Worm (Caenorhabditis elegans): ENCODE results near the gene C39D10.8.

The C39D10.8 gene

DNA sequence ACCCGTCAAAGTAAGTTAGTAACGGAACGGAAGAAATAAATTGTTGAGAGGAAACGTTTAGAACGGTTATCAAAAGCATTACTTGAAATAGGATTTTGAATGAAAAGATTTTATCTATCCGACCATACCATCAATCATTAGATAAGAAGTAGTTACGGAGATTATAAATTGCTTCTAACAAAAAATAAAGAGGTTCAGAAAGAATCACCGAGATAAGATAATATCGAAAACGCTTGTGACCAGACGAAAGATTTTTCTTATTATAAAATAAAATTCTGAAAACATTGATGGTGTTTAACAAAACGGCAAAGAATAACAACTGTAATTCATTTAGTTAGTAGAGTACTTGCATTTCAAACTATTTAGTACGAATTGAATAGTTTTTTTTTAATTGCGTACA is at the start of gene C39D10.8:
Gene C39D10.8 (minus strand): TSS at position 101 of the 400 bp plus-strand sequence.
- no peak for TF ChIP-seq nhr-67 (tag; optimal IDR thresholded peaks at IDR 0.05)
- no peak for TF ChIP-seq nhr-28 (tag; optimal IDR thresholded peaks at IDR 0.05)
- TF ChIP-seq elt-1 (tag; optimal IDR thresholded peaks at IDR 0.05): peak; percentile 48
- peak in 1 of 3 experiments; percentile 6 for TF ChIP-seq elt-3 (tag; optimal IDR thresholded peaks at IDR 0.05)
- no peak for TF ChIP-seq tbx-2 (tag; optimal IDR thresholded peaks at IDR 0.05)
- TF ChIP-seq jun-1 (tag; optimal IDR thresholded peaks at IDR 0.05): no peak
- TF ChIP-seq ceh-16 (tag; optimal IDR thresholded peaks at IDR 0.05): no peak
- TF ChIP-seq ceh-28 (tag; optimal IDR thresholded peaks at IDR 0.05): peak; percentile 53
- no peak for TF ChIP-seq elt-2 (tag; optimal IDR thresholded peaks at IDR 0.05)
- TF ChIP-seq nhr-43 (tag; optimal IDR thresholded peaks at IDR 0.05; ENCODE audit: poor library complexity, severe bottlenecking): no peak
- TF ChIP-seq lsy-12 (tag; optimal IDR thresholded peaks at IDR 0.05): no peak
- no peak for TF ChIP-seq nhr-76 (tag; optimal IDR thresholded peaks at IDR 0.05)
- no peak for TF ChIP-seq nhr-25 (tag; optimal IDR thresholded peaks at IDR 0.05)
- no peak for TF ChIP-seq nhr-11 (tag; optimal IDR thresholded peaks at IDR 0.05)
- TF ChIP-seq nfya-1 (tag; optimal IDR thresholded peaks at IDR 0.05; ENCODE audit: insufficient read depth): no peak

DNA sequence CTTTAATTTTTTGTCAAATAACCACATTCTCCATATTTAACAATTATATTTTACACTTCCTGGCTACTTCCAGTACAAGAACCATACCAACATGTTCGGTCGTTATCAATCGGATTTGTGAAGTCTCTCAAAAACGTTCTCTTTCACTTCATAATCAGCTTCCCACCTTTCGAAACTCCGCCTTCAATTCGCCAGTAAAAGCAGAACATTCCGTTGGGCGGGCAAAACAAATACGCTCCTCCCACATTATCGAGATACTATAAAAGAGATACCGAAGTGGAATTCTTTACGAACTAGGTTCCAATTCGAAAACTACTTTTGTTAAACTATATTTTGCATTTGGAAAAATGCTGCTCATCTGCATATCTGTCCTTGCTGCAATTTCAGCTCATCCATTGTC is 49.7 kb upstream of the C39D10.8 start, which contains the start of gene zig-3:
Gene zig-3 (plus strand): TSS at position 301 of the 400 bp plus-strand sequence.
- no peak for TF ChIP-seq lsy-12 (tag; optimal IDR thresholded peaks at IDR 0.05)
- TF ChIP-seq sea-2 (GFP tag; optimal IDR thresholded peaks at IDR 0.05): no peak
- no peak for TF ChIP-seq ztf-4 (tag; optimal IDR thresholded peaks at IDR 0.05)
- no peak for TF ChIP-seq nhr-11 (tag; optimal IDR thresholded peaks at IDR 0.05)
- TF ChIP-seq egl-27 (tag; optimal IDR thresholded peaks at IDR 0.05): no peak
- TF ChIP-seq lin-39 (tag; optimal IDR thresholded peaks at IDR 0.05): no peak
- no peak for TF ChIP-seq nhr-76 (tag; optimal IDR thresholded peaks at IDR 0.05)
- no peak for TF ChIP-seq mdl-1 (tag; optimal IDR thresholded peaks at IDR 0.05)
- no peak for TF ChIP-seq nhr-43 (tag; optimal IDR thresholded peaks at IDR 0.05; ENCODE audit: poor library complexity, severe bottlenecking)
- TF ChIP-seq eor-1 (tag; optimal IDR thresholded peaks at IDR 0.05): no peak
- no peak for TF ChIP-seq nhr-23 (tag; optimal IDR thresholded peaks at IDR 0.05)
- TF ChIP-seq pha-4 (tag; optimal IDR thresholded peaks at IDR 0.05): no peak
- TF ChIP-seq fkh-2 (tag; optimal IDR thresholded peaks at IDR 0.05): no peak
- no peak for TF ChIP-seq nhr-25 (tag; optimal IDR thresholded peaks at IDR 0.05)
- TF ChIP-seq ceh-28 (tag; optimal IDR thresholded peaks at IDR 0.05): no peak
- TF ChIP-seq nhr-28 (tag; optimal IDR thresholded peaks at IDR 0.05): no peak

ce11 chrX:7925134-7925533 is 44.4 kb upstream of the C39D10.8 start, which contains the start of gene zig-4:
zig-4 (plus strand) TSS chrX:7925434.
- no peak for TF ChIP-seq eor-1 (tag; optimal IDR thresholded peaks at IDR 0.05)
- no peak for TF ChIP-seq nhr-76 (tag; optimal IDR thresholded peaks at IDR 0.05)
- TF ChIP-seq elt-2 (tag; optimal IDR thresholded peaks at IDR 0.05): no peak
- no peak for TF ChIP-seq nhr-25 (tag; optimal IDR thresholded peaks at IDR 0.05)
- TF ChIP-seq fkh-2 (tag; optimal IDR thresholded peaks at IDR 0.05): no peak
- TF ChIP-seq zag-1 (tag; optimal IDR thresholded peaks at IDR 0.05): no peak
- no peak for TF ChIP-seq egl-27 (tag; optimal IDR thresholded peaks at IDR 0.05)
- TF ChIP-seq tbx-2 (tag; optimal IDR thresholded peaks at IDR 0.05): no peak
- TF ChIP-seq nhr-23 (tag; optimal IDR thresholded peaks at IDR 0.05): no peak
- no peak for TF ChIP-seq mml-1 (tag; optimal IDR thresholded peaks at IDR 0.05)
- TF ChIP-seq jun-1 (tag; optimal IDR thresholded peaks at IDR 0.05): no peak
- no peak for TF ChIP-seq unc-62 (GFP tag; optimal IDR thresholded peaks at IDR 0.05)
- no peak for TF ChIP-seq nhr-77 (tag; optimal IDR thresholded peaks at IDR 0.05)
- no peak for TF ChIP-seq nhr-237 (tag; optimal IDR thresholded peaks at IDR 0.05)
- TF ChIP-seq hmg-11 (tag; optimal IDR thresholded peaks at IDR 0.05): no peak

DNA sequence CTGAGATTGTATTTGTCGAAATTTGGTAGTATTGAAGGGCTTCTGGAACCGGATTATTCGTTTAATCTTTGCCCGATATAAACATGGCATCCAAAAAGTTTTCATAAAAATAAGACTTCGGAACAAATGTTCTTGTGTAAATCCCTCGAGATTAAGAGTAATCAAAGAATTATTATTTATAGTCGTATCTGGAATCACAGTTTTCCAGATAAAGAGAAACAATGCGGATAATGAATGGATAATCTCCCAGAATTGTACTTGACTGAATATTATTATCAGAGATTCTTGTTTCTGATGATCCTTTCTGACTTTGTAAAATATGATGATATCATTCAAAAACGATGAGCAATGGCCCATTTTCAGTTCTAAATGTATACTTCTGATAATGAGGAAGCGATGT is 40.4 kb upstream of the C39D10.8 start:
- TF ChIP-seq nhr-76 (tag; optimal IDR thresholded peaks at IDR 0.05): no peak
- TF ChIP-seq lsy-12 (tag; optimal IDR thresholded peaks at IDR 0.05): no peak
- TF ChIP-seq ceh-28 (tag; optimal IDR thresholded peaks at IDR 0.05): no peak
- no peak for TF ChIP-seq unc-62 (GFP tag; optimal IDR thresholded peaks at IDR 0.05)
- no peak for TF ChIP-seq ceh-82 (tag; optimal IDR thresholded peaks at IDR 0.05)
- TF ChIP-seq pha-4 (tag; optimal IDR thresholded peaks at IDR 0.05): no peak
- TF ChIP-seq zag-1 (tag; optimal IDR thresholded peaks at IDR 0.05): no peak
- no peak for TF ChIP-seq nhr-43 (tag; optimal IDR thresholded peaks at IDR 0.05; ENCODE audit: poor library complexity, severe bottlenecking)
- no peak for TF ChIP-seq nhr-23 (tag; optimal IDR thresholded peaks at IDR 0.05)
- TF ChIP-seq nhr-237 (tag; optimal IDR thresholded peaks at IDR 0.05): no peak
- no peak for TF ChIP-seq unc-39 (tag; optimal IDR thresholded peaks at IDR 0.05)

ce11 chrX:7916076-7916475 is 35.3 kb upstream of the C39D10.8 start:
- no peak for TF ChIP-seq ceh-82 (tag; optimal IDR thresholded peaks at IDR 0.05)
- no peak for TF ChIP-seq tbx-2 (tag; optimal IDR thresholded peaks at IDR 0.05)
- no peak for TF ChIP-seq egl-27 (tag; optimal IDR thresholded peaks at IDR 0.05)
- no peak for TF ChIP-seq R02D3.7 (tag; optimal IDR thresholded peaks at IDR 0.05)
- TF ChIP-seq nfya-1 (tag; optimal IDR thresholded peaks at IDR 0.05; ENCODE audit: insufficient read depth): no peak
- no peak for TF ChIP-seq skn-1 (tag; optimal IDR thresholded peaks at IDR 0.05)
- TF ChIP-seq pqm-1 (tag; optimal IDR thresholded peaks at IDR 0.05): no peak
- TF ChIP-seq nhr-23 (tag; optimal IDR thresholded peaks at IDR 0.05): peak; percentile 62
- TF ChIP-seq nhr-237 (tag; optimal IDR thresholded peaks at IDR 0.05): no peak
- no peak for TF ChIP-seq fkh-10 (GFP tag; optimal IDR thresholded peaks at IDR 0.05)
- TF ChIP-seq ZK546.5 (tag; optimal IDR thresholded peaks at IDR 0.05): no peak
- TF ChIP-seq lin-39 (tag; optimal IDR thresholded peaks at IDR 0.05): no peak
- no peak for TF ChIP-seq ztf-4 (tag; optimal IDR thresholded peaks at IDR 0.05)
- no peak for TF ChIP-seq unc-62 (GFP tag; optimal IDR thresholded peaks at IDR 0.05)
- TF ChIP-seq fos-1 (tag; optimal IDR thresholded peaks at IDR 0.05): peak; percentile 5
- no peak for TF ChIP-seq pha-4 (tag; optimal IDR thresholded peaks at IDR 0.05)
- no peak for TF ChIP-seq ztf-11 (tag; optimal IDR thresholded peaks at IDR 0.05)
- no peak for TF ChIP-seq nhr-43 (tag; optimal IDR thresholded peaks at IDR 0.05; ENCODE audit: poor library complexity, severe bottlenecking)
- no peak for TF ChIP-seq unc-39 (tag; optimal IDR thresholded peaks at IDR 0.05)
- no peak for TF ChIP-seq nhr-12 (tag; optimal IDR thresholded peaks at IDR 0.05)
- TF ChIP-seq mdl-1 (tag; optimal IDR thresholded peaks at IDR 0.05): no peak
- TF ChIP-seq nhr-25 (tag; optimal IDR thresholded peaks at IDR 0.05): peak; percentile 61
- TF ChIP-seq mml-1 (tag; optimal IDR thresholded peaks at IDR 0.05): no peak
- TF ChIP-seq nhr-76 (tag; optimal IDR thresholded peaks at IDR 0.05): no peak
- no peak for TF ChIP-seq eor-1 (tag; optimal IDR thresholded peaks at IDR 0.05)
